Worm (Caenorhabditis elegans): ENCODE results near the gene tmed-10.

DNA sequence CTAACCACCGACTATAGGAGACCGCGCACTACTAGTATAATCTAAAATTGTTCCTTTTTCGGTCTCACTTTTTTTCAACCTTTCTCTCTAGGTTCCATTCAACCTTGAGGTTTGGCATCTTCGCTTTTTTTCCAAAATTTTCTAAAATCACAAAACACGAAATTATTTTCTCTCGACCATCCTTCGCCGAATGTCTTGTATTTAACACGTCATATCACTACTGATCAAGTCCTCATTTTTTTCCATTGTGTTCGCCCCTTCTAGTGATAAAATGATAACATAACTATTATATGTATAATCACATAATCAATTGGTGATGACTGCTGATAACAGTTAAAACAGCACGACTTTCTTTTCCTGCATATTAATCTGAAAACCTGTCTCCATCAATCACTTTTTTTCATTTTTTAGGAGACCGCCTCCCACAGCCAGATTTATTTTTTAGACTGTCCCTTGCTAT is 15.7 kb downstream of the tmed-10 start, which contains the start of gene T03F7.7:
- TF ChIP-seq tbx-2 (tag; optimal IDR thresholded peaks at IDR 0.05) = no peak
- no peak for TF ChIP-seq rnt-1 (tag; optimal IDR thresholded peaks at IDR 0.05)
- TF ChIP-seq lin-39 (tag; optimal IDR thresholded peaks at IDR 0.05) = no peak
- TF ChIP-seq zag-1 (tag; optimal IDR thresholded peaks at IDR 0.05) = no peak

Data from whole organism, L1 larva.